Worm (Caenorhabditis elegans): ENCODE data around the gene dhcr-24.

The dhcr-24 gene

DNA sequence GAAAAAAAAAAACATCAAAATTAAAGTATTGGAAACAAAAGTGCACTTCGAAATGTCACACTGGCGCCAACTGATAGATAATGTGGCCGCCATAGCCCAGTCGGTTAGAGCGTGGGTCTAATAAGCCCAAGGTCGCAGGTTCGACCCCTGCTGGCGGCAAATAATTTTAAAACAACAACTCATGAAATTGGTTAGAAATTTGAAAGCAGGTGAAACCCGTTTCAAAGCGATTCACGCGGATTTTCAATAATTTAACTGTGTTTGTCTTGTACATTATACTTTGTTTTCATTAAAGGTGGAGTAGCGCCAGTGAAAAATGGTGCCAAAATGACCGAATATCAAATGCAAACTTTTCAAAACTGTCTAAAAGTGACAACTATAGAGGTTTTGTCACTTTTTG lies 32.7 kb downstream of the dhcr-24 start:
- TF ChIP-seq lsy-12 (tag; optimal IDR thresholded peaks at IDR 0.05) (peak; percentile 0), ZK546.5 (tag; optimal IDR thresholded peaks at IDR 0.05) (no peak), tbx-2 (tag; optimal IDR thresholded peaks at IDR 0.05) (no peak), nfya-1 (tag; optimal IDR thresholded peaks at IDR 0.05; ENCODE audit: insufficient read depth) (peak; percentile 16), elt-2 (tag; optimal IDR thresholded peaks at IDR 0.05) (peak; percentile 54), pqm-1 (tag; optimal IDR thresholded peaks at IDR 0.05) (peak; percentile 34), nhr-237 (tag; optimal IDR thresholded peaks at IDR 0.05) (no peak), pha-4 (tag; optimal IDR thresholded peaks at IDR 0.05) (peak; percentile 14), fkh-2 (tag; optimal IDR thresholded peaks at IDR 0.05) (no peak), nhr-23 (tag; optimal IDR thresholded peaks at IDR 0.05) (no peak), R02D3.7 (tag; optimal IDR thresholded peaks at IDR 0.05) (no peak), nhr-25 (tag; optimal IDR thresholded peaks at IDR 0.05) (peak; percentile 26), nhr-43 (tag; optimal IDR thresholded peaks at IDR 0.05; ENCODE audit: poor library complexity, severe bottlenecking) (peak; percentile 55), fkh-10 (GFP tag; optimal IDR thresholded peaks at IDR 0.05) (no peak), elt-3 (tag; optimal IDR thresholded peaks at IDR 0.05) (no peak), ztf-11 (tag; optimal IDR thresholded peaks at IDR 0.05) (no peak)

DNA sequence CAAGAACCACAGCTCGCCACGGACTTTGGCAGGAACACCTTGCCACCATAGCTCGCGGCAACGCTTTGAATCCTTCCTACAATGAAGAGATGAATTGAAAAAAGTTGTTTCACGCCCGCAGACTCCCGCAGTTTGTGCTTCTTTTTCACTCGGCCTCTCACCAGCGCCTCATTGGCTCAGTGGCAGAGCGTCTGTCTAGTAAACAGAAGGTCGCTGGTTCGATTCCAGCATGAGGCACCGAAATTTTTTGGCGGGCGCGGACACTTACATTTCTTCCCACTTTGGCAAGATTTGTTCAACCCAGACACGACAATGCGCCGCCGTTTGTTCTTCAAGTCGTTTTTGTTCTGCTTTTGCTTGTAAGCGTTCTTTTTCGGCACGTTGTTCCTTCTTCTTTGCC lies 36.1 kb downstream of the dhcr-24 start:
- peak; percentile 9 for TF ChIP-seq nhr-43 (tag; optimal IDR thresholded peaks at IDR 0.05; ENCODE audit: poor library complexity, severe bottlenecking)
- no peak for TF ChIP-seq aly-2 (tag; optimal IDR thresholded peaks at IDR 0.05)
- peak; percentile 19 for TF ChIP-seq skn-1 (tag; optimal IDR thresholded peaks at IDR 0.05)
- peak; percentile 33 for TF ChIP-seq pha-4 (tag; optimal IDR thresholded peaks at IDR 0.05)
- peak; percentile 52 for TF ChIP-seq nfya-1 (tag; optimal IDR thresholded peaks at IDR 0.05; ENCODE audit: insufficient read depth)
- TF ChIP-seq elt-2 (tag; optimal IDR thresholded peaks at IDR 0.05), result peak; percentile 13
- TF ChIP-seq sea-2 (GFP tag; optimal IDR thresholded peaks at IDR 0.05), result no peak
- TF ChIP-seq egl-27 (tag; optimal IDR thresholded peaks at IDR 0.05), result no peak
- peak; percentile 77 for TF ChIP-seq hmg-11 (tag; optimal IDR thresholded peaks at IDR 0.05)
- TF ChIP-seq ztf-4 (tag; optimal IDR thresholded peaks at IDR 0.05), result peak; percentile 2

DNA sequence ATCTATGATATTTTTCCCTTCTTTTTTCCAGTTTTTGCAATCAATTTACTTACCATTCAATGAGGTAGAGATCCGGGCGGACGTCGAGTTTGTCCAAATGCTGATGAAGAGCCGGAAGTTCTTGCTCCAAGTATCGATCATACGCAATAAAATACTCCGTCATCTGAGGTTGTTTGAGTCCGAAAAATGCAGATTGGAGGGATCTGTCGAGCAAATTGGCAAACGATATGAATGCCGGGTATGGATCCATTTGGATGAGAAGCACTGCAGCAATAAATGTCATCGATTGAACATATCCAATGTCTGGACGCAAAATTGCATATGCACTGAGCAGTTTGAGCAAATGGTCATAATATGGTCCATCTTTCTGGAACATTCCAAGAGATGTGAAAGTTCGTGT lies 36.8 kb downstream of the dhcr-24 start:
- TF ChIP-seq elt-1 (tag; optimal IDR thresholded peaks at IDR 0.05) (no peak), eor-1 (tag; optimal IDR thresholded peaks at IDR 0.05) (no peak), fkh-10 (GFP tag; optimal IDR thresholded peaks at IDR 0.05) (no peak), nhr-67 (tag; optimal IDR thresholded peaks at IDR 0.05) (no peak), hmg-11 (tag; optimal IDR thresholded peaks at IDR 0.05) (no peak), R02D3.7 (tag; optimal IDR thresholded peaks at IDR 0.05) (no peak), lin-15B (tag; optimal IDR thresholded peaks at IDR 0.05) (no peak), ztf-4 (tag; optimal IDR thresholded peaks at IDR 0.05) (no peak)

DNA sequence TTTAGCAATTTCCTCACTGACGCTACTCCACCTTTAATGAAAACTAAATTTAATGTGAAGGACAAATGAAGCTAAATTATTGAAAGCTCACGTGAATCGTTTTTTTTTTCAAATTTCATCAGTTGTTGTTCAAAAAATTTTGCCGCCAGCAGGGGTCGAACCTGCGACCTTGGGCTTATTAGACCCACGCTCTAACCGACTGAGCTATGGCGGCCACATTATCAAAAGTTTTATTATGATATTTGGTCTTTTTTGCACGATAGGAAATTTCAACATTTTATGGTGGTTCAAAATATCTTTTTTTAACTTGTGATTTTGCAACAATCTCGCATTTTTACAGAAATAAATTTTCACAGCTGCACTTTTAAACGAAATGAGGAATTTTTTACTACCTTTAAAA lies 37.9 kb downstream of the dhcr-24 start:
- TF ChIP-seq daf-12 (tag; optimal IDR thresholded peaks at IDR 0.05) (no peak), lsy-12 (tag; optimal IDR thresholded peaks at IDR 0.05) (no peak), ceh-16 (tag; optimal IDR thresholded peaks at IDR 0.05) (no peak), nhr-237 (tag; optimal IDR thresholded peaks at IDR 0.05) (no peak), fkh-10 (GFP tag; optimal IDR thresholded peaks at IDR 0.05) (no peak), nhr-12 (tag; optimal IDR thresholded peaks at IDR 0.05) (no peak)

DNA sequence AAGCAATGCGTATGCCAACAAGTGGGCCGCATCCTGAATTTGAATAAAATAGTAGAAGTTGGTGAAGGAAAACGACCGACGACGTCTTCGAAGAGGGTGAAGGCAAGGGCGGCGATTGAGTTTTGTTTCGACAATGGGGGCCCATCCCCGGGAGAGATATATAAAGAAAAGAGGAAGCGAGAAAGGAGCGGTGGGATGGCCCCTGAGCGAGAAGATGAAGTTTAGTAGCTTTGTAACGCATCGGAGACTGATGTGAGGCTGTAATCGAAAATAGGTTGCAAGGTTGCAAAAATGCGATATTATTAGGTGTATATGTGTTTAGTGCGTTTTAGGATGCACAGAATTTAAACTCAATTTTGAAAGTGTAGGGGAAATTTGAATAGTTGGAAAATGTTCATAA lies 41.3 kb downstream of the dhcr-24 start:
- TF ChIP-seq tbx-2 (tag; optimal IDR thresholded peaks at IDR 0.05) (no peak), egl-27 (tag; optimal IDR thresholded peaks at IDR 0.05) (no peak), elt-1 (tag; optimal IDR thresholded peaks at IDR 0.05) (no peak), lsy-12 (tag; optimal IDR thresholded peaks at IDR 0.05) (no peak), nhr-23 (tag; optimal IDR thresholded peaks at IDR 0.05) (no peak), snpc-4 (tag; optimal IDR thresholded peaks at IDR 0.05) (no peak), elt-3 (tag; optimal IDR thresholded peaks at IDR 0.05) (no peak), nhr-67 (tag; optimal IDR thresholded peaks at IDR 0.05) (no peak), unc-39 (tag; optimal IDR thresholded peaks at IDR 0.05) (no peak), pqm-1 (tag; optimal IDR thresholded peaks at IDR 0.05) (no peak), ceh-9 (tag; optimal IDR thresholded peaks at IDR 0.05) (no peak), fkh-10 (GFP tag; optimal IDR thresholded peaks at IDR 0.05) (no peak), ama-1 (optimal IDR thresholded peaks at IDR 0.05) (no peak), nhr-237 (tag; optimal IDR thresholded peaks at IDR 0.05) (no peak), nhr-12 (tag; optimal IDR thresholded peaks at IDR 0.05) (no peak), eor-1 (tag; optimal IDR thresholded peaks at IDR 0.05) (no peak)
